Worm (Caenorhabditis elegans) whole organism, mixed stage, embryonic: ENCODE measurements around the gene rfc-2.
"Not testable (repeated sequence)": the region's sequence is repeated elsewhere in the genome, so short reads cannot be mapped to it uniquely, and the experiment has no call there.

ENCODE experiments used
- elt-3 ChIP-seq: fragments of 150-350 bp; optimal IDR thresholded peaks from 2 replicates; lab custom pipeline; 2014; ENCODE audit warnings: missing biosample characterization, missing genetic modification characterization
- ham-2 ChIP-seq: fragments of 200-800 bp; sonication (Bioruptor generic); optimal IDR thresholded peaks from 2 replicates; lab custom pipeline; 2018; ENCODE audit warnings: mild to moderate bottlenecking, missing genetic modification characterization, missing compliant biosample characterization
- lsy-2 ChIP-seq: fragments of 150-350 bp; optimal IDR thresholded peaks from 2 replicates; lab custom pipeline; 2014; ENCODE audit warnings: missing biosample characterization, missing genetic modification characterization
- mep-1 ChIP-seq: fragments of 150-350 bp; optimal IDR thresholded peaks from 2 replicates; lab custom pipeline; 2017; ENCODE audit warnings: missing biosample characterization, missing genetic modification reagents, missing genetic modification characterization, inconsistent platforms
- nhr-12 ChIP-seq: fragments of 150-350 bp; optimal IDR thresholded peaks from 2 replicates; lab custom pipeline; 2014; ENCODE audit warnings: missing biosample characterization, missing genetic modification characterization
- nhr-28 ChIP-seq: fragments of 150-350 bp; optimal IDR thresholded peaks from 2 replicates; lab custom pipeline; 2014; ENCODE audit warnings: missing biosample characterization, missing genetic modification characterization
- nhr-76 ChIP-seq: sonication (generic microtip); optimal IDR thresholded peaks from 2 replicates; lab custom pipeline; 2017; ENCODE audit warnings: missing biosample characterization, missing genetic modification characterization
- tbx-8 ChIP-seq: fragments of 200-800 bp; sonication (Bioruptor generic); optimal IDR thresholded peaks from 2 replicates; lab custom pipeline; 2018; ENCODE audit warnings: mild to moderate bottlenecking, missing genetic modification characterization, moderate library complexity, missing compliant biosample characterization
- unc-39 ChIP-seq: fragments of 150-350 bp; optimal IDR thresholded peaks from 2 replicates; lab custom pipeline; 2014; ENCODE audit warnings: missing biosample characterization, missing genetic modification characterization
- ztf-11 ChIP-seq: fragments of 150-350 bp; optimal IDR thresholded peaks from 2 replicates; lab custom pipeline; 2014; ENCODE audit warnings: missing biosample characterization, missing genetic modification characterization

- TF ChIP-seq ham-2 (GFP tag; lab: Kevin White, UChicago); elt-3; nhr-28; nhr-76 (tag; lab: Kevin White, UChicago); mep-1; tbx-8 (GFP tag; lab: Kevin White, UChicago); ztf-11 (tag; lab: Kevin White, UChicago); nhr-12 (tag; lab: Kevin White, UChicago); lsy-2 (tag; lab: Kevin White, UChicago); unc-39: not testable (repeated sequence)
Observed at ce11 chrIV:1340788-1341187, 6.3 kb upstream of the rfc-2 start, which contains the start of gene F58F6.6.
